Fruit fly (Drosophila melanogaster) whole organism, embryonic: ENCODE data around the gene Chd64.

Experiments
- ATbp ChIP-seq: fragments of 200-800 bp; sonication (Bioruptor generic); optimal IDR thresholded peaks from 2 replicates; lab custom pipeline; 2017; ENCODE audit warnings: missing biosample characterization, mild to moderate bottlenecking, missing genetic modification characterization, missing genetic modification reagents
- Abd-B ChIP-seq: fragments of 200-800 bp; sonication (Bioruptor generic); optimal IDR thresholded peaks from 2 replicates; lab custom pipeline; 2018; ENCODE audit warnings: missing biosample characterization, mild to moderate bottlenecking, missing genetic modification characterization, moderate library complexity
- Atf6 ChIP-seq: fragments of 200-800 bp; sonication (Bioruptor generic); IDR thresholded peaks from 2 replicates; pipeline ENCODE4 v1.3.6; 2022; ENCODE audit warnings: missing biosample characterization, missing genetic modification characterization
- C15 ChIP-seq: fragments of 200-800 bp; sonication (Bioruptor generic); IDR thresholded peaks from 3 replicates; pipeline ENCODE4 v1.3.6; 2022; ENCODE audit warnings: missing biosample characterization, missing genetic modification characterization
- CG10654 ChIP-seq: fragments of 200-800 bp; sonication (Bioruptor generic); optimal IDR thresholded peaks from 2 replicates; lab custom pipeline; 2016; ENCODE audit warnings: missing biosample characterization, missing genetic modification characterization
- CG12071 ChIP-seq: fragments of 200-800 bp; sonication (Bioruptor generic); optimal IDR thresholded peaks from 3 replicates; lab custom pipeline; 2018; ENCODE audit warnings: missing biosample characterization, mild to moderate bottlenecking, missing genetic modification characterization
- CG1233 ChIP-seq: fragments of 200-800 bp; sonication (Bioruptor generic); optimal IDR thresholded peaks from 4 replicates; lab custom pipeline; 2018; ENCODE audit warnings: missing biosample characterization, mild to moderate bottlenecking, missing genetic modification characterization
- CG12942 ChIP-seq: fragments of 200-800 bp; sonication (Bioruptor generic); optimal IDR thresholded peaks from 3 replicates; lab custom pipeline; 2016; ENCODE audit warnings: missing biosample characterization, missing genetic modification characterization
- CG14667 ChIP-seq: fragments of 200-800 bp; sonication (Bioruptor generic); IDR thresholded peaks from 2 replicates; pipeline ENCODE4 v1.3.6; 2022; ENCODE audit warnings: missing biosample characterization, missing genetic modification characterization
- CG15479 ChIP-seq: fragments of 200-800 bp; sonication (Bioruptor generic); optimal IDR thresholded peaks from 3 replicates; lab custom pipeline; 2019; ENCODE audit warnings: missing biosample characterization, mild to moderate bottlenecking, missing genetic modification characterization, moderate library complexity
- CG15601 ChIP-seq: fragments of 200-800 bp; sonication (Bioruptor generic); optimal IDR thresholded peaks from 3 replicates; lab custom pipeline; 2019; ENCODE audit warnings: missing biosample characterization, mild to moderate bottlenecking, missing genetic modification characterization, moderate library complexity
- CG16815 ChIP-seq: fragments of 200-800 bp; sonication (Bioruptor generic); optimal IDR thresholded peaks from 3 replicates; lab custom pipeline; 2017; ENCODE audit warnings: missing biosample characterization, mild to moderate bottlenecking, missing genetic modification characterization
- CG17912 ChIP-seq: fragments of 200-800 bp; sonication (Bioruptor generic); optimal IDR thresholded peaks from 2 replicates; lab custom pipeline; 2018; ENCODE audit warnings: missing biosample characterization, mild to moderate bottlenecking, missing genetic modification characterization
- CG2199 ChIP-seq: fragments of 200-800 bp; sonication (Bioruptor generic); IDR thresholded peaks from 3 replicates; pipeline ENCODE4 v1.3.6; 2022; ENCODE audit warnings: missing biosample characterization, missing genetic modification characterization
- CG3281 ChIP-seq: fragments of 200-800 bp; sonication (Bioruptor generic); optimal IDR thresholded peaks from 3 replicates; lab custom pipeline; 2017; ENCODE audit warnings: missing biosample characterization, mild to moderate bottlenecking, missing genetic modification characterization
- CG6175 ChIP-seq: fragments of 200-800 bp; sonication (Bioruptor generic); IDR thresholded peaks from 3 replicates; pipeline ENCODE4 v1.3.6; 2022; ENCODE audit warnings: missing biosample characterization, missing genetic modification characterization
- CG9437 ChIP-seq: fragments of 200-800 bp; sonication (Bioruptor generic); optimal IDR thresholded peaks from 2 replicates; lab custom pipeline; 2018; ENCODE audit warnings: missing biosample characterization, mild to moderate bottlenecking, missing genetic modification characterization
- CrebB ChIP-seq: fragments of 200-800 bp; sonication (Bioruptor generic); optimal IDR thresholded peaks from 3 replicates; lab custom pipeline; 2018; ENCODE audit warnings: missing biosample characterization, mild to moderate bottlenecking, missing genetic modification characterization
- E2f2 ChIP-seq: fragments of 200-800 bp; sonication (Bioruptor generic); IDR thresholded peaks from 2 replicates; pipeline ENCODE4 v1.3.6; 2022; ENCODE audit warnings: missing biosample characterization, missing genetic modification characterization
- GATAe ChIP-seq: fragments of 200-800 bp; sonication (Bioruptor generic); conservative IDR thresholded peaks from 2 replicates; pipeline ENCODE4 v1.3.6; 2022; ENCODE audit warnings: missing biosample characterization, missing genetic modification characterization
- H2.0 ChIP-seq: fragments of 200-800 bp; sonication (Bioruptor generic); IDR thresholded peaks from 2 replicates; pipeline ENCODE4 v1.3.6; 2022; ENCODE audit warnings: missing biosample characterization, missing genetic modification characterization
- Kr ChIP-seq: fragments of 200-800 bp; sonication (Bioruptor generic); optimal IDR thresholded peaks from 2 replicates; lab custom pipeline; 2017; ENCODE audit warnings: missing biosample characterization, mild to moderate bottlenecking, missing genetic modification characterization
- NC2α ChIP-seq: fragments of 200-800 bp; sonication (Bioruptor generic); optimal IDR thresholded peaks from 2 replicates; lab custom pipeline; 2016; ENCODE audit warnings: missing biosample characterization, missing genetic modification characterization
- NfI ChIP-seq: fragments of 200-800 bp; sonication (Bioruptor generic); optimal IDR thresholded peaks from 3 replicates; lab custom pipeline; 2018; ENCODE audit warnings: missing biosample characterization, mild to moderate bottlenecking, missing genetic modification characterization, moderate library complexity
- Stat92E ChIP-seq, 3 experiments: fragments of >200 bp in 2 of 3; fragments of 200-800 bp in 1 of 3; sonication (Bioruptor generic) in 1 of 3; optimal IDR thresholded peaks; 2 replicates each; lab custom pipeline; 2017 to 2019; ENCODE audit warnings: missing biosample characterization in 3 of 3, missing genetic modification characterization in 3 of 3, mild to moderate bottlenecking in 1 of 3, moderate library complexity in 1 of 3
- amos ChIP-seq: fragments of 200-800 bp; sonication (Bioruptor generic); IDR thresholded peaks from 2 replicates; pipeline ENCODE4 v1.3.6; 2022; ENCODE audit warnings: missing biosample characterization, missing genetic modification characterization; ENCODE audit not compliant: partially characterized antibody
- ash1 ChIP-seq: fragments of 200-800 bp; sonication (Bioruptor generic); optimal IDR thresholded peaks from 2 replicates; lab custom pipeline; 2018; ENCODE audit warnings: missing biosample characterization, mild to moderate bottlenecking, missing genetic modification characterization
- bbx ChIP-seq: fragments of 200-800 bp; sonication (Bioruptor generic); IDR thresholded peaks from 2 replicates; pipeline ENCODE4 v1.3.6; 2022; ENCODE audit warnings: missing biosample characterization, missing genetic modification characterization; ENCODE audit not compliant: partially characterized antibody
- cato ChIP-seq: fragments of 200-800 bp; sonication (Bioruptor generic); optimal IDR thresholded peaks from 2 replicates; lab custom pipeline; 2016; ENCODE audit warnings: missing biosample characterization, missing genetic modification characterization, borderline replicate concordance
- crc ChIP-seq: fragments of 200-800 bp; sonication (Bioruptor generic); optimal IDR thresholded peaks from 2 replicates; lab custom pipeline; 2016; ENCODE audit warnings: missing biosample characterization, missing genetic modification characterization
- crol ChIP-seq: fragments of 200-800 bp; sonication (Bioruptor generic); IDR thresholded peaks from 2 replicates; pipeline ENCODE4 v1.3.6; 2022; ENCODE audit warnings: missing biosample characterization, missing genetic modification characterization
- esg ChIP-seq: fragments of 200-800 bp; sonication (Bioruptor generic); conservative IDR thresholded peaks from 2 replicates; pipeline ENCODE4 v1.3.6; 2022; ENCODE audit warnings: missing biosample characterization, missing genetic modification characterization
- fd102C ChIP-seq: fragments of 200-800 bp; sonication (Bioruptor generic); optimal IDR thresholded peaks from 2 replicates; lab custom pipeline; 2018; ENCODE audit warnings: missing biosample characterization, mild to moderate bottlenecking, missing genetic modification characterization, moderate library complexity
- fd64A ChIP-seq: fragments of 200-800 bp; sonication (Bioruptor generic); optimal IDR thresholded peaks from 3 replicates; lab custom pipeline; 2018; ENCODE audit warnings: missing biosample characterization, mild to moderate bottlenecking, missing genetic modification characterization
- grau ChIP-seq: fragments of 200-800 bp; optimal IDR thresholded peaks from 3 replicates; lab custom pipeline; 2019; ENCODE audit warnings: missing biosample characterization, mild to moderate bottlenecking, missing genetic modification characterization, moderate library complexity
- ham ChIP-seq: fragments of 200-800 bp; sonication (Bioruptor generic); IDR thresholded peaks from 2 replicates; pipeline ENCODE4 v1.3.6; 2022; ENCODE audit warnings: missing biosample characterization, missing genetic modification characterization
- jumu ChIP-seq: fragments of 200-800 bp; sonication (Bioruptor generic); optimal IDR thresholded peaks from 3 replicates; lab custom pipeline; 2016; ENCODE audit warnings: missing biosample characterization, missing genetic modification characterization
- nmo ChIP-seq: fragments of 200-800 bp; sonication (Bioruptor generic); optimal IDR thresholded peaks from 2 replicates; lab custom pipeline; 2018; ENCODE audit warnings: missing biosample characterization, mild to moderate bottlenecking, missing genetic modification characterization, moderate library complexity
- peb ChIP-seq: fragments of 200-800 bp; sonication (Bioruptor generic); IDR thresholded peaks from 2 replicates; pipeline ENCODE4 v1.3.6; 2022; ENCODE audit warnings: missing biosample characterization, missing genetic modification characterization
- ranshi ChIP-seq: fragments of 200-800 bp; sonication (Bioruptor generic); IDR thresholded peaks from 2 replicates; pipeline ENCODE4 v1.3.6; 2022; ENCODE audit warnings: missing biosample characterization, missing genetic modification characterization
- sc ChIP-seq, 3 experiments: fragments of >200 bp in 2 of 3; fragments of 200-800 bp in 1 of 3; sonication (Bioruptor generic) in 1 of 3; optimal IDR thresholded peaks; 2 replicates in 2 of 3; 3 replicates in 1 of 3; lab custom pipeline; 2017; ENCODE audit warnings: mild to moderate bottlenecking in 1 of 3, missing biosample characterization in 1 of 3, missing genetic modification characterization in 1 of 3, missing genetic modification reagents in 1 of 3
- sisA ChIP-seq: fragments of 200-800 bp; sonication (Bioruptor generic); IDR thresholded peaks from 2 replicates; pipeline ENCODE4 v1.3.6; 2022; ENCODE audit warnings: missing biosample characterization, missing genetic modification characterization
- slou ChIP-seq: fragments of 200-800 bp; sonication (Bioruptor generic); optimal IDR thresholded peaks from 3 replicates; lab custom pipeline; 2016; ENCODE audit warnings: missing biosample characterization, missing genetic modification characterization
- sr ChIP-seq: fragments of 200-800 bp; sonication (Bioruptor generic); IDR thresholded peaks from 3 replicates; pipeline ENCODE4 v1.3.6; 2022; ENCODE audit warnings: missing biosample characterization, missing genetic modification characterization
- tna ChIP-seq: fragments of 200-800 bp; sonication (Bioruptor generic); IDR thresholded peaks from 2 replicates; pipeline ENCODE4 v1.3.6; 2022; ENCODE audit warnings: missing biosample characterization, missing genetic modification characterization; ENCODE audit not compliant: partially characterized antibody
- trh ChIP-seq: fragments of 200-800 bp; sonication (Bioruptor generic); optimal IDR thresholded peaks from 2 replicates; lab custom pipeline; 2016; ENCODE audit warnings: missing biosample characterization, missing genetic modification characterization
- wdn ChIP-seq: fragments of 200-800 bp; sonication (Bioruptor generic); IDR thresholded peaks from 2 replicates; pipeline ENCODE4 v1.3.6; 2022; ENCODE audit warnings: missing biosample characterization, missing genetic modification characterization
- zfh2 ChIP-seq: fragments of 200-800 bp; sonication (Bioruptor generic); optimal IDR thresholded peaks from 2 replicates; lab custom pipeline; 2016; ENCODE audit warnings: missing biosample characterization, missing genetic modification characterization

Gene Chd64

dm6 chr3L:4070221-4070995, 51.8 kb downstream of the Chd64 start (continued):
- peak; percentile 85 for TF ChIP-seq grau (tag; lab: Kevin White, UChicago)
- peak; percentile 9 for TF ChIP-seq fd102C (GFP tag; lab: Kevin White, UChicago)
- peak; percentile 88 for TF ChIP-seq wdn (GFP tag; lab: Robert Waterston, UW)
- TF ChIP-seq CG10654 (GFP tag; lab: Kevin White, UChicago) = peak; percentile 77
- TF ChIP-seq H2.0 = peak; percentile 94
- TF ChIP-seq nmo (GFP tag; lab: Kevin White, UChicago) = peak; percentile 86
- peak; percentile 72 for TF ChIP-seq CG9437 (GFP tag; lab: Kevin White, UChicago)
- peak; percentile 89 for TF ChIP-seq Abd-B (GFP tag; lab: Kevin White, UChicago)
- no peak for TF ChIP-seq amos (GFP tag; lab: Robert Waterston, UW)
- peak; percentile 92 for TF ChIP-seq ranshi (GFP tag; lab: Robert Waterston, UW)
- TF ChIP-seq tna (GFP tag; lab: Robert Waterston, UW) = no peak
- peak; percentile 93 for TF ChIP-seq sisA (GFP tag; lab: Robert Waterston, UW)
- peak; percentile 79 for TF ChIP-seq CG12942 (GFP tag; lab: Kevin White, UChicago)
- TF ChIP-seq slou (GFP tag; lab: Kevin White, UChicago) = peak; percentile 83
- TF ChIP-seq peb = peak; percentile 87
- TF ChIP-seq CrebB (tag; lab: Kevin White, UChicago) = peak; percentile 79
- peak; percentile 30 for TF ChIP-seq CG17912
- no peak for TF ChIP-seq bbx
- peak; percentile 74; the same call in 1 of the 2 replicates for TF ChIP-seq ham (GFP tag; lab: Robert Waterston, UW)
- TF ChIP-seq CG14667 = peak; percentile 89
- peak; percentile 72 for TF ChIP-seq NC2α (GFP tag; lab: Kevin White, UChicago)
- TF ChIP-seq E2f2 (GFP tag; lab: Robert Waterston, UW) = peak; percentile 69
- TF ChIP-seq CG15601 (tag; lab: Kevin White, UChicago) = peak; percentile 64
- TF ChIP-seq crol (GFP tag; lab: Robert Waterston, UW) = peak; percentile 88
- TF ChIP-seq CG2199 (GFP tag; lab: Robert Waterston, UW) = no peak
- TF ChIP-seq esg (GFP tag; lab: Robert Waterston, UW) = peak; percentile 92
- TF ChIP-seq jumu (GFP tag; lab: Kevin White, UChicago) = peak; percentile 90
- TF ChIP-seq ash1 (GFP tag; lab: Kevin White, UChicago) = no peak
- TF ChIP-seq Kr (GFP tag; lab: Kevin White, UChicago) = no peak
- TF ChIP-seq fd64A (GFP tag; lab: Kevin White, UChicago) = peak; percentile 62
- peak; percentile 65 for TF ChIP-seq trh (GFP tag; lab: Kevin White, UChicago)
- peak; percentile 89 for TF ChIP-seq CG12071 (GFP tag; lab: Kevin White, UChicago)
- TF ChIP-seq CG15479 (GFP tag; lab: Kevin White, UChicago) = no peak
- no peak for TF ChIP-seq sc (optimal IDR thresholded peaks at IDR 0.05; lab: Kevin White, UChicago)
- peak; percentile 69 for TF ChIP-seq sc (GFP tag; optimal IDR thresholded peaks at IDR 0.05; lab: Kevin White, UChicago)
- no peak for TF ChIP-seq Stat92E (GFP tag; optimal IDR thresholded peaks at IDR 0.05; lab: Kevin White, UChicago)
- peak; percentile 71 for TF ChIP-seq cato (GFP tag; lab: Kevin White, UChicago)
- peak; percentile 70; the same call in 1 of the 2 replicates for TF ChIP-seq GATAe
- peak; percentile 81 for TF ChIP-seq CG16815 (GFP tag; lab: Kevin White, UChicago)
- peak; percentile 59 for TF ChIP-seq crc (GFP tag; lab: Kevin White, UChicago)
- TF ChIP-seq ATbp (GFP tag; lab: Kevin White, UChicago) = peak; percentile 76
- peak; percentile 69 for TF ChIP-seq CG1233 (GFP tag; lab: Kevin White, UChicago)
- TF ChIP-seq CG3281 (GFP tag; lab: Kevin White, UChicago) = peak; percentile 79
- TF ChIP-seq sr (GFP tag; lab: Robert Waterston, UW) = peak; percentile 79; the same call in 2 of the 3 replicates
- peak; percentile 94 for TF ChIP-seq zfh2
- TF ChIP-seq NfI (GFP tag; lab: Kevin White, UChicago) = peak; percentile 94
- TF ChIP-seq CG6175 (GFP tag; lab: Robert Waterston, UW) = peak; percentile 81
- peak; percentile 95 for TF ChIP-seq Atf6 (GFP tag; lab: Robert Waterston, UW)
- peak; percentile 86 for TF ChIP-seq C15 (GFP tag; lab: Robert Waterston, UW)
